In genomic region chrX:3693989-3694769, dm6 we compare ENCODE assay signal across 1 fruit fly cellular context.
A peak's percentile ranks its signal among the peaks of the same experiment; 100 is the strongest.
TF ChIP-seq lines count a peak whose summit lies in the region.

No protein-coding gene starts in this region.

TF ChIP-seq in whole organism, embryonic, 481 proteins besides CTCF, POLR2A, EP300 and RAD21 (continued from another document and continues in another):
- TF ChIP-seq CG3838 (GFP tag; optimal IDR thresholded peaks at IDR 0.05; lab: Kevin White, UChicago) (peak; percentile 10), CG14667 (GFP tag; IDR thresholded peaks at IDR 0.05; lab: Robert Waterston, UW) (no peak; the same call in 1 of the 2 replicates), CG7556 (GFP tag; optimal IDR thresholded peaks at IDR 0.05; lab: Kevin White, UChicago) (peak; percentile 77), Elba2 (GFP tag; optimal IDR thresholded peaks at IDR 0.05; lab: Kevin White, UChicago) (no peak), CG34376 (GFP tag; optimal IDR thresholded peaks at IDR 0.05; lab: Kevin White, UChicago) (no peak), Med (GFP tag; lab: Kevin White, UChicago) (peak; percentile 77), CG8290 (GFP tag; optimal IDR thresholded peaks at IDR 0.05; lab: Kevin White, UChicago) (peak; percentile 23), CG8290 (tag; optimal IDR thresholded peaks at IDR 0.05; lab: Kevin White, UChicago) (peak in 1 of 2 experiments; percentile 13), ems (GFP tag; optimal IDR thresholded peaks at IDR 0.05; lab: Kevin White, UChicago) (peak; percentile 55), D (optimal IDR thresholded peaks at IDR 0.05; lab: Kevin White, UChicago) (no peak), D (GFP tag; optimal IDR thresholded peaks at IDR 0.05; lab: Kevin White, UChicago) (peak; percentile 58), ro (GFP tag; IDR thresholded peaks at IDR 0.05; lab: Robert Waterston, UW) (no peak), CG16813 (GFP tag; IDR thresholded peaks at IDR 0.05; lab: Robert Waterston, UW; ENCODE audit: partially characterized antibody) (no peak), CG5953 (GFP tag; IDR thresholded peaks at IDR 0.05; lab: Robert Waterston, UW) (no peak), CG12391 (tag; optimal IDR thresholded peaks at IDR 0.05; lab: Kevin White, UChicago) (peak; percentile 74), Mad (GFP tag; optimal IDR thresholded peaks at IDR 0.05; lab: Kevin White, UChicago) (peak; percentile 45), CG18011 (GFP tag; optimal IDR thresholded peaks at IDR 0.05; lab: Kevin White, UChicago) (peak; percentile 29), HLH4C (GFP tag; IDR thresholded peaks at IDR 0.05; lab: Robert Waterston, UW; ENCODE audit: partially characterized antibody) (no peak), CG32772 (GFP tag; IDR thresholded peaks at IDR 0.05; lab: Robert Waterston, UW) (no peak), CG3281 (GFP tag; optimal IDR thresholded peaks at IDR 0.05; lab: Kevin White, UChicago) (peak; percentile 15), knrl (GFP tag; IDR thresholded peaks at IDR 0.05; lab: Robert Waterston, UW; ENCODE audit: partially characterized antibody) (no peak), wdn (GFP tag; IDR thresholded peaks at IDR 0.05; lab: Robert Waterston, UW) (no peak), dmrt99B (tag; optimal IDR thresholded peaks at IDR 0.05; lab: Kevin White, UChicago) (peak; percentile 75), Nf-YA (GFP tag; IDR thresholded peaks at IDR 0.05; lab: Robert Waterston, UW) (0 out of 2 replicates have a peak, but pooled peaks have one; percentile 6), CG15269 (tag; optimal IDR thresholded peaks at IDR 0.05; lab: Kevin White, UChicago) (peak; percentile 48), Hr51 (GFP tag; optimal IDR thresholded peaks at IDR 0.05; lab: Kevin White, UChicago) (peak in 1 of 2 experiments; percentile 70), Atf-2 (GFP tag; optimal IDR thresholded peaks at IDR 0.05; lab: Kevin White, UChicago) (peak; percentile 48), CG17802 (tag; optimal IDR thresholded peaks at IDR 0.05; lab: Kevin White, UChicago) (no peak), C15 (GFP tag; IDR thresholded peaks at IDR 0.05; lab: Robert Waterston, UW) (no peak), lmd (GFP tag; IDR thresholded peaks at IDR 0.05; lab: Robert Waterston, UW) (peak; percentile 25; the same call in 1 of the 2 replicates), ap (GFP tag; IDR thresholded peaks at IDR 0.05; lab: Robert Waterston, UW) (0 out of 2 replicates have a peak, but pooled peaks have one; percentile 18), H2.0 (GFP tag; IDR thresholded peaks at IDR 0.05; lab: Robert Waterston, UW) (peak; percentile 39), CG17186 (GFP tag; optimal IDR thresholded peaks at IDR 0.05; lab: Kevin White, UChicago) (peak; percentile 2), CG7372 (GFP tag; IDR thresholded peaks at IDR 0.05; lab: Robert Waterston, UW) (no peak), CG3407 (GFP tag; optimal IDR thresholded peaks at IDR 0.05; lab: Kevin White, UChicago) (peak; percentile 28), eve (GFP tag; optimal IDR thresholded peaks at IDR 0.05; lab: Kevin White, UChicago) (peak in 1 of 2 experiments; percentile 92), CG17359 (tag; optimal IDR thresholded peaks at IDR 0.05; lab: Kevin White, UChicago) (peak; percentile 70), CG8944 (GFP tag; optimal IDR thresholded peaks at IDR 0.05; lab: Kevin White, UChicago) (peak; percentile 8), az2 (GFP tag; optimal IDR thresholded peaks at IDR 0.05; lab: Kevin White, UChicago) (peak; percentile 85), pb (GFP tag; optimal IDR thresholded peaks at IDR 0.05; lab: Kevin White, UChicago) (no peak), CG13296 (GFP tag; optimal IDR thresholded peaks at IDR 0.05; lab: Kevin White, UChicago) (no peak), fd3F (GFP tag; optimal IDR thresholded peaks at IDR 0.05; lab: Kevin White, UChicago) (no peak), repo (GFP tag; optimal IDR thresholded peaks at IDR 0.05; lab: Kevin White, UChicago) (no peak), CG9797 (GFP tag; optimal IDR thresholded peaks at IDR 0.05; lab: Kevin White, UChicago) (no peak), Sry-δ (GFP tag; optimal IDR thresholded peaks at IDR 0.05; lab: Kevin White, UChicago) (peak; percentile 12), CG11695 (GFP tag; IDR thresholded peaks at IDR 0.05; lab: Robert Waterston, UW) (peak; percentile 34; the same call in 1 of the 3 replicates), CG18262 (tag; optimal IDR thresholded peaks at IDR 0.05; lab: Kevin White, UChicago) (peak; percentile 85), CG11085 (GFP tag; IDR thresholded peaks at IDR 0.05; lab: Robert Waterston, UW) (no peak), Nf-YC (tag; optimal IDR thresholded peaks at IDR 0.05; lab: Kevin White, UChicago) (peak; percentile 26), CG43689 (GFP tag; IDR thresholded peaks at IDR 0.05; lab: Robert Waterston, UW) (no peak), CG2202 (tag; optimal IDR thresholded peaks at IDR 0.05; lab: Kevin White, UChicago) (peak; percentile 41), slbo (GFP tag; IDR thresholded peaks at IDR 0.05; lab: Robert Waterston, UW) (peak; percentile 11; the same call in 1 of the 2 replicates), lola (GFP tag; optimal IDR thresholded peaks at IDR 0.05; lab: Kevin White, UChicago) (peak in 1 of 3 experiments; percentile 79), CG4730 (GFP tag; IDR thresholded peaks at IDR 0.05; lab: Robert Waterston, UW) (no peak), CG18599 (GFP tag; optimal IDR thresholded peaks at IDR 0.05; lab: Kevin White, UChicago) (no peak), caup (GFP tag; optimal IDR thresholded peaks at IDR 0.05; lab: Kevin White, UChicago; ENCODE audit: severe bottlenecking) (no peak), BEAF-32 (GFP tag; optimal IDR thresholded peaks at IDR 0.05; lab: Kevin White, UChicago) (no peak), Chrac-16 (GFP tag; optimal IDR thresholded peaks at IDR 0.05; lab: Kevin White, UChicago) (peak; percentile 33), CG17328 (GFP tag; IDR thresholded peaks at IDR 0.05; lab: Robert Waterston, UW) (no peak), HLH3B (GFP tag; IDR thresholded peaks at IDR 0.05; lab: Robert Waterston, UW) (no peak), CG15601 (tag; optimal IDR thresholded peaks at IDR 0.05; lab: Kevin White, UChicago) (peak; percentile 59), Six4 (GFP tag; optimal IDR thresholded peaks at IDR 0.05; lab: Kevin White, UChicago) (peak; percentile 51), psq (GFP tag; optimal IDR thresholded peaks at IDR 0.05; lab: Kevin White, UChicago) (no peak), sd (tag; optimal IDR thresholded peaks at IDR 0.05; lab: Kevin White, UChicago) (no peak), grau (tag; optimal IDR thresholded peaks at IDR 0.05; lab: Kevin White, UChicago) (peak; percentile 59), wek (GFP tag; optimal IDR thresholded peaks at IDR 0.05; lab: Kevin White, UChicago) (no peak), Xrp1 (GFP tag; IDR thresholded peaks at IDR 0.05; lab: Robert Waterston, UW) (peak; percentile 71), sc (optimal IDR thresholded peaks at IDR 0.05; lab: Kevin White, UChicago) (no peak), sc (GFP tag; optimal IDR thresholded peaks at IDR 0.05; lab: Kevin White, UChicago) (peak; percentile 66), Deaf1 (tag; optimal IDR thresholded peaks at IDR 0.05; lab: Kevin White, UChicago) (peak; percentile 2), CG4424 (GFP tag; optimal IDR thresholded peaks at IDR 0.05; lab: Kevin White, UChicago) (peak; percentile 71), phol (tag; optimal IDR thresholded peaks at IDR 0.05; lab: Kevin White, UChicago) (peak; percentile 75), CG11398 (GFP tag; optimal IDR thresholded peaks at IDR 0.05; lab: Kevin White, UChicago) (no peak), dpn (GFP tag; optimal IDR thresholded peaks at IDR 0.05; lab: Kevin White, UChicago) (peak; percentile 4 to 31), stwl (tag; optimal IDR thresholded peaks at IDR 0.05; lab: Kevin White, UChicago) (no peak), oc (tag; optimal IDR thresholded peaks at IDR 0.05; lab: Kevin White, UChicago) (no peak), org-1 (GFP tag; optimal IDR thresholded peaks at IDR 0.05; lab: Kevin White, UChicago) (peak; percentile 51), CG9437 (GFP tag; optimal IDR thresholded peaks at IDR 0.05; lab: Kevin White, UChicago) (peak; percentile 72), shn (GFP tag; optimal IDR thresholded peaks at IDR 0.05; lab: Kevin White, UChicago) (peak; percentile 57), sob (GFP tag; IDR thresholded peaks at IDR 0.05; lab: Robert Waterston, UW) (no peak), CG11093 (GFP tag; IDR thresholded peaks at IDR 0.05; lab: Robert Waterston, UW) (0 out of 3 replicates have a peak, but pooled peaks have one; percentile 12), sima (GFP tag; optimal IDR thresholded peaks at IDR 0.05; lab: Kevin White, UChicago) (no peak), CG18476 (GFP tag; optimal IDR thresholded peaks at IDR 0.05; lab: Kevin White, UChicago) (peak; percentile 42), Fer3 (tag; optimal IDR thresholded peaks at IDR 0.05; lab: Kevin White, UChicago) (no peak), Rx (GFP tag; IDR thresholded peaks at IDR 0.05; lab: Robert Waterston, UW) (no peak), chinmo (GFP tag; IDR thresholded peaks at IDR 0.05; lab: Robert Waterston, UW; ENCODE audit: partially characterized antibody) (no peak), tll (GFP tag; optimal IDR thresholded peaks at IDR 0.05; lab: Kevin White, UChicago) (no peak), Doc3 (GFP tag; IDR thresholded peaks at IDR 0.05; lab: Robert Waterston, UW; ENCODE audit: partially characterized antibody) (no peak), CG7271 (tag; optimal IDR thresholded peaks at IDR 0.05; lab: Kevin White, UChicago) (no peak), klu (GFP tag; IDR thresholded peaks at IDR 0.05; lab: Robert Waterston, UW) (no peak), HLH54F (GFP tag; optimal IDR thresholded peaks at IDR 0.05; lab: Kevin White, UChicago) (peak; percentile 28), Vsx1 (GFP tag; optimal IDR thresholded peaks at IDR 0.05; lab: Kevin White, UChicago) (peak; percentile 9), ash1 (GFP tag; optimal IDR thresholded peaks at IDR 0.05; lab: Kevin White, UChicago) (no peak), bowl (GFP tag; IDR thresholded peaks at IDR 0.05; lab: Robert Waterston, UW) (no peak), Hr39 (optimal IDR thresholded peaks at IDR 0.05; lab: Kevin White, UChicago) (no peak), BtbVII (GFP tag; optimal IDR thresholded peaks at IDR 0.05; lab: Kevin White, UChicago) (no peak), ara (GFP tag; IDR thresholded peaks at IDR 0.05; lab: Robert Waterston, UW) (no peak), Dip3 (GFP tag; optimal IDR thresholded peaks at IDR 0.05; lab: Kevin White, UChicago) (no peak), crp (GFP tag; optimal IDR thresholded peaks at IDR 0.05; lab: Kevin White, UChicago) (peak in 1 of 2 experiments; percentile 44), schlank (tag; optimal IDR thresholded peaks at IDR 0.05; lab: Kevin White, UChicago) (no peak), gsb (GFP tag; IDR thresholded peaks at IDR 0.05; lab: Robert Waterston, UW) (no peak), tio (GFP tag; optimal IDR thresholded peaks at IDR 0.05; lab: Kevin White, UChicago) (peak; percentile 64), Dip2 (GFP tag; IDR thresholded peaks at IDR 0.05; lab: Robert Waterston, UW) (no peak), twi (tag; optimal IDR thresholded peaks at IDR 0.05; lab: Kevin White, UChicago) (peak; percentile 43), CG31365 (tag; optimal IDR thresholded peaks at IDR 0.05; lab: Kevin White, UChicago) (no peak), Drgx (GFP tag; IDR thresholded peaks at IDR 0.05; lab: Robert Waterston, UW) (no peak), CG11456 (GFP tag; IDR thresholded peaks at IDR 0.05; lab: Robert Waterston, UW) (no peak), inv (GFP tag; IDR thresholded peaks at IDR 0.05; lab: Robert Waterston, UW; ENCODE audit: partially characterized antibody) (no peak), Atf6 (GFP tag; IDR thresholded peaks at IDR 0.05; lab: Robert Waterston, UW) (no peak), HLHmδ (GFP tag; optimal IDR thresholded peaks at IDR 0.05; lab: Kevin White, UChicago) (no peak), CG11560 (tag; IDR thresholded peaks at IDR 0.05; lab: Robert Waterston, UW) (no peak), CG1603 (tag; optimal IDR thresholded peaks at IDR 0.05; lab: Kevin White, UChicago) (peak; percentile 45), CG31441 (GFP tag; IDR thresholded peaks at IDR 0.05; lab: Robert Waterston, UW) (peak; percentile 73), CG12942 (GFP tag; optimal IDR thresholded peaks at IDR 0.05; lab: Kevin White, UChicago) (peak; percentile 54), Bteb2 (GFP tag; optimal IDR thresholded peaks at IDR 0.05; lab: Kevin White, UChicago) (no peak), pros (GFP tag; optimal IDR thresholded peaks at IDR 0.05; lab: Kevin White, UChicago) (no peak), Ravus (GFP tag; IDR thresholded peaks at IDR 0.05; lab: Robert Waterston, UW) (no peak), z (GFP tag; IDR thresholded peaks at IDR 0.05; lab: Robert Waterston, UW) (no peak), ab (GFP tag; optimal IDR thresholded peaks at IDR 0.05; lab: Kevin White, UChicago) (no peak), CG17385 (GFP tag; optimal IDR thresholded peaks at IDR 0.05; lab: Kevin White, UChicago) (peak; percentile 29), CG2678 (tag; optimal IDR thresholded peaks at IDR 0.05; lab: Kevin White, UChicago) (peak; percentile 77), CG30431 (GFP tag; optimal IDR thresholded peaks at IDR 0.05; lab: Kevin White, UChicago) (peak; percentile 4), ATbp (GFP tag; optimal IDR thresholded peaks at IDR 0.05; lab: Kevin White, UChicago) (peak; percentile 57), gcm2 (GFP tag; optimal IDR thresholded peaks at IDR 0.05; lab: Kevin White, UChicago) (peak; percentile 19), bigmax (GFP tag; optimal IDR thresholded peaks at IDR 0.05; lab: Kevin White, UChicago) (no peak), exex (tag; optimal IDR thresholded peaks at IDR 0.05; lab: Kevin White, UChicago) (peak; percentile 26), Taf1 (GFP tag; IDR thresholded peaks at IDR 0.05; lab: Robert Waterston, UW) (no peak), hb (GFP tag; IDR thresholded peaks at IDR 0.05; lab: Robert Waterston, UW; ENCODE audit: partially characterized antibody) (no peak), tap (tag; optimal IDR thresholded peaks at IDR 0.05; lab: Kevin White, UChicago) (peak; percentile 5), danr (GFP tag; IDR thresholded peaks at IDR 0.05; lab: Robert Waterston, UW) (no peak), jing (GFP tag; optimal IDR thresholded peaks at IDR 0.05; lab: Kevin White, UChicago) (peak; percentile 55), Usf (GFP tag; optimal IDR thresholded peaks at IDR 0.05; lab: Kevin White, UChicago) (no peak), trem (tag; optimal IDR thresholded peaks at IDR 0.05; lab: Kevin White, UChicago) (peak; percentile 29), Poxn (GFP tag; IDR thresholded peaks at IDR 0.05; lab: Robert Waterston, UW) (no peak), eyg (GFP tag; optimal IDR thresholded peaks at IDR 0.05; lab: Kevin White, UChicago) (no peak)
